Fruit fly (Drosophila melanogaster) whole organism, embryonic: ENCODE results near the gene CG34269.

Experiments
- Bteb2 ChIP-seq: fragments of 200-800 bp; sonication (Bioruptor generic); optimal IDR thresholded peaks from 2 replicates; lab custom pipeline; 2016; ENCODE audit warnings: missing biosample characterization, missing genetic modification characterization
- CG10543 ChIP-seq: fragments of 200-800 bp; sonication (Bioruptor generic); optimal IDR thresholded peaks from 3 replicates; lab custom pipeline; 2017; ENCODE audit warnings: missing biosample characterization, mild to moderate bottlenecking, missing genetic modification characterization, moderate library complexity
- CG11247 ChIP-seq: fragments of 200-800 bp; sonication (Bioruptor generic); IDR thresholded peaks from 2 replicates; pipeline ENCODE4 v1.3.6; 2022; ENCODE audit warnings: missing biosample characterization, missing genetic modification characterization
- CG11504 ChIP-seq: fragments of 200-800 bp; sonication (Bioruptor generic); optimal IDR thresholded peaks from 3 replicates; lab custom pipeline; 2019; ENCODE audit warnings: missing biosample characterization, mild to moderate bottlenecking, missing genetic modification characterization, moderate library complexity
- CG12942 ChIP-seq: fragments of 200-800 bp; sonication (Bioruptor generic); optimal IDR thresholded peaks from 3 replicates; lab custom pipeline; 2016; ENCODE audit warnings: missing biosample characterization, missing genetic modification characterization
- CG14050 ChIP-seq: fragments of 200-800 bp; sonication (Bioruptor generic); IDR thresholded peaks from 3 replicates; pipeline ENCODE4 v1.3.6; 2022; ENCODE audit warnings: missing biosample characterization, missing genetic modification characterization
- CG14965 ChIP-seq: fragments of 200-800 bp; sonication (Bioruptor generic); optimal IDR thresholded peaks from 2 replicates; lab custom pipeline; 2016; ENCODE audit warnings: missing biosample characterization, missing genetic modification characterization, borderline replicate concordance
- CG17568 ChIP-seq: fragments of 200-800 bp; sonication (Bioruptor generic); optimal IDR thresholded peaks from 2 replicates; lab custom pipeline; 2018; ENCODE audit warnings: missing biosample characterization, mild to moderate bottlenecking, missing genetic modification characterization, moderate library complexity
- CG2129 ChIP-seq: fragments of 200-800 bp; sonication (Bioruptor generic); IDR thresholded peaks from 2 replicates; pipeline ENCODE4 v1.3.6; 2022; ENCODE audit warnings: missing biosample characterization, missing genetic modification characterization; ENCODE audit not compliant: partially characterized antibody
- CG30020 ChIP-seq: fragments of 200-800 bp; optimal IDR thresholded peaks from 2 replicates; lab custom pipeline; 2019; ENCODE audit warnings: missing biosample characterization, mild to moderate bottlenecking, missing genetic modification characterization, moderate library complexity
- CG3838 ChIP-seq: fragments of 200-800 bp; sonication (Bioruptor generic); optimal IDR thresholded peaks from 3 replicates; lab custom pipeline; 2016; ENCODE audit warnings: missing biosample characterization, missing genetic modification characterization
- CG4360 ChIP-seq: fragments of 200-800 bp; sonication (Bioruptor generic); IDR thresholded peaks from 2 replicates; pipeline ENCODE4 v1.3.6; 2022; ENCODE audit warnings: missing biosample characterization, missing genetic modification characterization
- CG4730 ChIP-seq: fragments of 200-800 bp; sonication (Bioruptor generic); IDR thresholded peaks from 2 replicates; pipeline ENCODE4 v1.3.6; 2022; ENCODE audit warnings: missing biosample characterization, missing genetic modification characterization
- CG6272 ChIP-seq: fragments of 200-800 bp; sonication (Bioruptor generic); IDR thresholded peaks from 2 replicates; pipeline ENCODE4 v1.3.6; 2022; ENCODE audit warnings: missing biosample characterization, missing genetic modification characterization
- CG6654 ChIP-seq: fragments of 200-800 bp; sonication (Bioruptor generic); optimal IDR thresholded peaks from 2 replicates; lab custom pipeline; 2017; ENCODE audit warnings: missing biosample characterization, mild to moderate bottlenecking, missing genetic modification characterization
- CG6813 ChIP-seq: fragments of 200-800 bp; sonication (Bioruptor generic); optimal IDR thresholded peaks from 2 replicates; lab custom pipeline; 2017; ENCODE audit warnings: missing biosample characterization, missing genetic modification characterization, mild to moderate bottlenecking, moderate library complexity, missing genetic modification reagents
- CG7963 ChIP-seq: fragments of 200-800 bp; sonication (Bioruptor generic); IDR thresholded peaks from 3 replicates; pipeline ENCODE4 v1.3.6; 2022; ENCODE audit warnings: missing biosample characterization, missing genetic modification characterization; ENCODE audit not compliant: partially characterized antibody
- CG9932 ChIP-seq: fragments of 200-800 bp; sonication (Bioruptor generic); IDR thresholded peaks from 2 replicates; pipeline ENCODE4 v1.3.6; 2022; ENCODE audit warnings: missing biosample characterization, missing genetic modification characterization
- D19A ChIP-seq: fragments of 200-800 bp; optimal IDR thresholded peaks from 3 replicates; lab custom pipeline; 2019; ENCODE audit warnings: missing biosample characterization, mild to moderate bottlenecking, missing genetic modification characterization, moderate library complexity
- Drgx ChIP-seq: fragments of 200-800 bp; sonication (Bioruptor generic); IDR thresholded peaks from 2 replicates; pipeline ENCODE4 v1.3.6; 2022; ENCODE audit warnings: missing biosample characterization, missing genetic modification characterization
- Hsf ChIP-seq: fragments of 200-800 bp; sonication (Bioruptor generic); optimal IDR thresholded peaks from 3 replicates; lab custom pipeline; 2016; ENCODE audit warnings: missing biosample characterization, missing genetic modification characterization
- Kr ChIP-seq: fragments of 200-800 bp; sonication (Bioruptor generic); optimal IDR thresholded peaks from 2 replicates; lab custom pipeline; 2017; ENCODE audit warnings: missing biosample characterization, mild to moderate bottlenecking, missing genetic modification characterization
- Mes4 ChIP-seq: fragments of 200-800 bp; sonication (Bioruptor generic); optimal IDR thresholded peaks from 2 replicates; lab custom pipeline; 2016; ENCODE audit warnings: missing biosample characterization, missing genetic modification characterization
- PHDP ChIP-seq: fragments of 200-800 bp; sonication (Bioruptor generic); optimal IDR thresholded peaks from 3 replicates; lab custom pipeline; 2018; ENCODE audit warnings: missing biosample characterization, mild to moderate bottlenecking, missing genetic modification characterization, moderate library complexity
- Rfx ChIP-seq: fragments of 200-800 bp; sonication (Bioruptor generic); IDR thresholded peaks from 2 replicates; pipeline ENCODE4 v1.3.6; 2022; ENCODE audit warnings: missing biosample characterization, missing genetic modification characterization
- Usf ChIP-seq: fragments of 200-800 bp; sonication (Bioruptor generic); optimal IDR thresholded peaks from 2 replicates; lab custom pipeline; 2017; ENCODE audit warnings: missing genotype, missing biosample characterization, missing genetic modification characterization
- Xbp1 ChIP-seq: fragments of 200-800 bp; sonication (Bioruptor generic); optimal IDR thresholded peaks from 3 replicates; lab custom pipeline; 2016; ENCODE audit warnings: missing biosample characterization, mild to moderate bottlenecking, missing genetic modification characterization
- ap ChIP-seq: fragments of 200-800 bp; sonication (Bioruptor generic); IDR thresholded peaks from 2 replicates; pipeline ENCODE4 v1.3.6; 2022; ENCODE audit warnings: missing biosample characterization, missing genetic modification characterization
- bsh ChIP-seq, 2 experiments: fragments of 200-800 bp; sonication (Bioruptor generic); optimal IDR thresholded peaks; 2 replicates each; lab custom pipeline; 2017 to 2018; ENCODE audit warnings: mild to moderate bottlenecking in 2 of 2, missing biosample characterization in 2 of 2, missing genetic modification characterization in 2 of 2, moderate library complexity in 1 of 2
- cad ChIP-seq: fragments of >200 bp; optimal IDR thresholded peaks from 2 replicates; lab custom pipeline; 2017; ENCODE audit warnings: missing biosample characterization, missing genetic modification characterization
- chinmo ChIP-seq: fragments of 200-800 bp; sonication (Bioruptor generic); IDR thresholded peaks from 4 replicates; pipeline ENCODE4 v1.3.6; 2022; ENCODE audit warnings: missing biosample characterization, missing genetic modification characterization; ENCODE audit not compliant: partially characterized antibody
- crol ChIP-seq: fragments of 200-800 bp; sonication (Bioruptor generic); IDR thresholded peaks from 2 replicates; pipeline ENCODE4 v1.3.6; 2022; ENCODE audit warnings: missing biosample characterization, missing genetic modification characterization
- ems ChIP-seq: fragments of 200-800 bp; sonication (Bioruptor generic); optimal IDR thresholded peaks from 3 replicates; lab custom pipeline; 2016; ENCODE audit warnings: missing biosample characterization, missing genetic modification characterization
- esg ChIP-seq: fragments of 200-800 bp; sonication (Bioruptor generic); conservative IDR thresholded peaks from 2 replicates; pipeline ENCODE4 v1.3.6; 2022; ENCODE audit warnings: missing biosample characterization, missing genetic modification characterization
- fd102C ChIP-seq: fragments of 200-800 bp; sonication (Bioruptor generic); optimal IDR thresholded peaks from 2 replicates; lab custom pipeline; 2018; ENCODE audit warnings: missing biosample characterization, mild to moderate bottlenecking, missing genetic modification characterization, moderate library complexity
- gt ChIP-seq: fragments of 200-800 bp; sonication (Bioruptor generic); IDR thresholded peaks from 2 replicates; pipeline ENCODE4 v1.3.6; 2022; ENCODE audit warnings: missing biosample characterization, missing genetic modification characterization
- hb ChIP-seq: fragments of 200-800 bp; sonication (Bioruptor generic); IDR thresholded peaks from 3 replicates; pipeline ENCODE4 v1.3.6; 2022; ENCODE audit warnings: missing biosample characterization, missing genetic modification characterization; ENCODE audit not compliant: partially characterized antibody
- jigr1 ChIP-seq: fragments of 200-800 bp; sonication (Bioruptor generic); IDR thresholded peaks from 3 replicates; pipeline ENCODE4 v1.3.6; 2022; ENCODE audit warnings: missing biosample characterization, missing genetic modification characterization
- lola ChIP-seq, 3 experiments: fragments of >200 bp in 2 of 3; fragments of 200-800 bp in 1 of 3; sonication (Bioruptor generic) in 1 of 3; optimal IDR thresholded peaks; 2 replicates each; lab custom pipeline; 2017 to 2019; ENCODE audit warnings: missing biosample characterization in 3 of 3, missing genetic modification characterization in 3 of 3, mild to moderate bottlenecking in 1 of 3, moderate library complexity in 1 of 3
- otp ChIP-seq: fragments of 200-800 bp; sonication (Bioruptor generic); IDR thresholded peaks from 3 replicates; pipeline ENCODE4, ENCODE4 v1.3.6; 2022; ENCODE audit warnings: missing biosample characterization, missing genetic modification characterization
- sens ChIP-seq: fragments of 200-800 bp; sonication (Bioruptor generic); peaks from one replicate; lab custom pipeline; 2016; ENCODE audit warnings: missing biosample characterization, missing genetic modification characterization
- slp2 ChIP-seq: fragments of 200-800 bp; sonication (Bioruptor generic); optimal IDR thresholded peaks from 2 replicates; lab custom pipeline; 2016; ENCODE audit warnings: missing biosample characterization, missing genetic modification characterization
- ttk ChIP-seq: fragments of 200-800 bp; sonication (Bioruptor generic); IDR thresholded peaks from 2 replicates; pipeline ENCODE4 v2.1.2; 2022; ENCODE audit warnings: missing biosample characterization, missing genetic modification characterization
- zfh1 ChIP-seq: fragments of 200-800 bp; sonication (Bioruptor generic); IDR thresholded peaks from 3 replicates; pipeline ENCODE4 v1.3.6; 2022; ENCODE audit warnings: missing biosample characterization, missing genetic modification characterization

CG34269 gene

dm6 chr3L:563002-563627, 35.0 kb downstream of the CG34269 start (continued):
- peak; percentile 35 for TF ChIP-seq D19A (tag; lab: Kevin White, UChicago)
- peak; percentile 51 for TF ChIP-seq esg
- TF ChIP-seq CG10543 (GFP tag; lab: Kevin White, UChicago): no peak
- peak in 1 of 2 experiments; percentile 78 for TF ChIP-seq bsh (GFP tag; optimal IDR thresholded peaks at IDR 0.05; lab: Kevin White, UChicago)
- 0 out of 3 replicates have a peak, but pooled peaks have one; percentile 30 for TF ChIP-seq CG14050 (GFP tag; lab: Robert Waterston, UW)
- TF ChIP-seq otp: peak; percentile 61; the same call in 1 of the 3 replicates
- no peak for TF ChIP-seq CG6654 (GFP tag; lab: Kevin White, UChicago)
- TF ChIP-seq CG9932 (GFP tag; lab: Robert Waterston, UW): peak; percentile 19; the same call in 1 of the 2 replicates
- TF ChIP-seq Xbp1 (GFP tag; lab: Kevin White, UChicago): peak; percentile 63
- peak; percentile 12 for TF ChIP-seq ems (GFP tag; lab: Kevin White, UChicago)
- TF ChIP-seq fd102C: no peak
- TF ChIP-seq gt (GFP tag; lab: Robert Waterston, UW): no peak
- peak; percentile 77 for TF ChIP-seq PHDP (tag; lab: Kevin White, UChicago)
- TF ChIP-seq CG17568 (GFP tag; lab: Kevin White, UChicago): peak; percentile 63
- peak; percentile 60 for TF ChIP-seq slp2 (GFP tag; lab: Kevin White, UChicago)
- TF ChIP-seq cad: no peak
- peak; percentile 58; the same call in 1 of the 2 replicates for TF ChIP-seq Rfx (GFP tag; lab: Robert Waterston, UW)
- peak; percentile 57 for TF ChIP-seq Mes4 (GFP tag; lab: Kevin White, UChicago)
- no peak for TF ChIP-seq CG2129
- no peak for TF ChIP-seq CG6272 (GFP tag; lab: Robert Waterston, UW)
- TF ChIP-seq Usf (GFP tag; lab: Kevin White, UChicago): no peak
- TF ChIP-seq, all 482 proteins: peak for 268

- TF ChIP-seq ap (GFP tag; lab: Robert Waterston, UW): no peak
- TF ChIP-seq Drgx (GFP tag; lab: Robert Waterston, UW): peak; percentile 29; the same call in 1 of the 2 replicates
- TF ChIP-seq sens (GFP tag; lab: Kevin White, UChicago): peak; percentile 34
These were observed 35.8 kb downstream of the CG34269 start for dm6 chr3L:563951-564350.

DNA sequence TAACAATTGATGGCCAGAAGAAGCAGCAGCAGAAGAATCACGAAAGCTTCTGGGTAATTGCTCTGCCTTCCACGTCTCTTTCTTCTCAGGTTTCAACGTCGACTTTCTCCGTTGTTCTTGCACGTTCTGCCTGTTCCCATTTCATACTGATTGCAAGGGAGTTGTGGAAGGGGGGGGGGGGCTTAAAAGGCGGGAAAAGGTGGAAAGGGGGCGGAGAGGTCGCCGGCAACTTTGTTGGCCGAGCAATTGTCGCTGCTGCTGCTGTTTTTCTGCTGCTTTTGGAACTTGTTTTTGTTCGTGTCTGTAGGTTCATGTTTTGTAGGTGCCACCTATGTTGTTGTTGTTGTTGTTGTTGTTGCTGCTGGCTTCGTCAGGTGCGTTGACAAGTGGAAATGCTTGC, 37.4 kb downstream of the CG34269 start:
- TF ChIP-seq CG7963 (GFP tag; lab: Robert Waterston, UW): no peak
- no peak for TF ChIP-seq hb (GFP tag; lab: Robert Waterston, UW)
- TF ChIP-seq chinmo (GFP tag; lab: Robert Waterston, UW): 0 out of 4 replicates have a peak, but pooled peaks have one; percentile 4
- no peak for TF ChIP-seq CG11247
- TF ChIP-seq CG12942: no peak
- peak; percentile 68 for TF ChIP-seq crol
- TF ChIP-seq Hsf (GFP tag; lab: Kevin White, UChicago): no peak
- no peak for TF ChIP-seq CG4730 (GFP tag; lab: Robert Waterston, UW)
- TF ChIP-seq Bteb2: no peak
- TF ChIP-seq CG2129: no peak
- no peak for TF ChIP-seq ttk (GFP tag; lab: Robert Waterston, UW)
- no peak for TF ChIP-seq Kr
- TF ChIP-seq zfh1 (GFP tag; lab: Robert Waterston, UW): no peak
- no peak for TF ChIP-seq CG6813
- TF ChIP-seq CG3838 (GFP tag; lab: Kevin White, UChicago): no peak
- TF ChIP-seq jigr1 (GFP tag; lab: Robert Waterston, UW): no peak
- no peak for TF ChIP-seq CG14965 (GFP tag; lab: Kevin White, UChicago)
- TF ChIP-seq CG30020 (tag; lab: Kevin White, UChicago): no peak
- TF ChIP-seq CG11504 (tag; lab: Kevin White, UChicago): peak; percentile 69
- peak; percentile 50; the same call in 1 of the 2 replicates for TF ChIP-seq CG4360
- no peak for TF ChIP-seq lola (GFP tag; optimal IDR thresholded peaks at IDR 0.05; lab: Kevin White, UChicago)
- TF ChIP-seq, all 482 proteins: peak for 4
